Fruit fly (Drosophila melanogaster): ENCODE results near the gene CG3634.

DNA sequence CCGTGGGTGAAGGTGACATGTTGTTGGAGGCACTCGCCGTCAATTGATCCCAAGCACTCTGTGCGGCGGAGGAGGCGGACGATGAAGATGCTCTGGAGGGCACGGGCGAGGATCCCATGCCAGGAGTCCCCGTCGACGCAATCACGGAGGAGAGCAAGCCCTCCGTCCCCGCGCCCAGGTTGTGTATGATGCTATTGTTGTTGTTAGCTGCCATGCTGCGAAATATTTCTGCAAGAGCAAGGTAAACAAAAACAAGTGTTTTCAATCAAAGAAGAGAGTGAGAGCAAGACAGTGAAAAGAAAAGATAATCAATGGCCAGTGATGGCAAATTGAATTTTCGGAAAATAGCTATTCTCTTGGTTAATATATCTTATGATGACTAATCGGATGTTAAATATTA is 24.7 kb downstream of the CG3634 start:
- TF ChIP-seq Sin3A (optimal IDR thresholded peaks at IDR 0.05): no peak
- no peak for TF ChIP-seq psq (optimal IDR thresholded peaks at IDR 0.05)
- no peak for TF ChIP-seq ttk (optimal IDR thresholded peaks at IDR 0.05)
- TF ChIP-seq insv (optimal IDR thresholded peaks at IDR 0.05): no peak
- TF ChIP-seq Myc (optimal IDR thresholded peaks at IDR 0.05): no peak

Measured in Kc167 (cell line).